Worm (Caenorhabditis elegans) whole organism, young adult: ENCODE data around the gene npr-18.

Source experiments
- B0019.2 ChIP-seq: fragments of 200-800 bp; sonication (Bioruptor generic); conservative IDR thresholded peaks from 2 replicates; pipeline ENCODE4 v1.3.6; 2022; ENCODE audit warnings: missing genetic modification reagents, missing genetic modification characterization, missing compliant biosample characterization
- B0261.1 ChIP-seq: sonication (generic microtip); optimal IDR thresholded peaks from 2 replicates; lab custom pipeline; 2016; ENCODE audit warnings: mild to moderate bottlenecking, missing genetic modification characterization, moderate library complexity, missing compliant biosample characterization
- B0336.3 ChIP-seq: fragments of 200-800 bp; sonication (Bioruptor generic); IDR thresholded peaks from 2 replicates; pipeline ENCODE4 v1.3.6; 2022; ENCODE audit warnings: missing genetic modification characterization, missing compliant biosample characterization
- C06A6.2 ChIP-seq: fragments of 200-800 bp; sonication (Bioruptor generic); conservative IDR thresholded peaks from 2 replicates; pipeline ENCODE4 v1.3.6; 2022; ENCODE audit warnings: missing genetic modification characterization, missing compliant biosample characterization
- F10E7.11 ChIP-seq: sonication (generic microtip); optimal IDR thresholded peaks from 2 replicates; lab custom pipeline; 2017; ENCODE audit warnings: mild to moderate bottlenecking, missing genetic modification characterization, moderate library complexity, missing compliant biosample characterization
- F22D6.2 ChIP-seq: sonication (generic microtip); optimal IDR thresholded peaks from 2 replicates; lab custom pipeline; 2016; ENCODE audit warnings: mild to moderate bottlenecking, missing genetic modification characterization, missing compliant biosample characterization
- F23B12.7 ChIP-seq: sonication (generic microtip); optimal IDR thresholded peaks from 2 replicates; lab custom pipeline; 2017; ENCODE audit warnings: missing genetic modification characterization, mild to moderate bottlenecking, missing compliant biosample characterization, antibody characterized with exemption, moderate library complexity; ENCODE audit not compliant: insufficient read depth
- F57C9.4 ChIP-seq: sonication (generic microtip); optimal IDR thresholded peaks from 2 replicates; lab custom pipeline; 2017; ENCODE audit warnings: mild to moderate bottlenecking, missing genetic modification characterization, missing compliant biosample characterization
- K12H6.12 ChIP-seq: fragments of 200-800 bp; sonication (Bioruptor generic); optimal IDR thresholded peaks from 2 replicates; lab custom pipeline; 2018; ENCODE audit warnings: mild to moderate bottlenecking, missing genetic modification characterization, missing compliant biosample characterization
- Y53G8AR.9 ChIP-seq: fragments of 200-800 bp; sonication (Bioruptor generic); conservative IDR thresholded peaks from 2 replicates; pipeline ENCODE4 v1.3.6; 2022; ENCODE audit warnings: missing genetic modification reagents, missing genetic modification characterization, missing compliant biosample characterization
- Y56A3A.18 ChIP-seq: fragments of 200-800 bp; sonication (Bioruptor generic); IDR thresholded peaks from 2 replicates; pipeline ENCODE4 v1.3.6; 2022; ENCODE audit warnings: missing genetic modification reagents, missing genetic modification characterization, missing compliant biosample characterization
- Y67H2A.10 ChIP-seq: fragments of 200-800 bp; sonication (Bioruptor generic); conservative IDR thresholded peaks from 2 replicates; pipeline ENCODE4 v1.3.6; 2022; ENCODE audit warnings: missing genetic modification reagents, missing genetic modification characterization, missing compliant biosample characterization
- Y79H2A.3 ChIP-seq: fragments of 200-800 bp; sonication (Bioruptor generic); conservative IDR thresholded peaks from 2 replicates; pipeline ENCODE4 v1.3.6; 2022; ENCODE audit warnings: missing genetic modification reagents, missing genetic modification characterization, missing compliant biosample characterization
- aptf-2 ChIP-seq: fragments of 200-800 bp; sonication (Bioruptor generic); conservative IDR thresholded peaks from 2 replicates; pipeline ENCODE4 v1.3.6; 2022; ENCODE audit warnings: missing genetic modification reagents, missing genetic modification characterization, missing compliant biosample characterization
- atf-7 ChIP-seq: sonication (generic microtip); optimal IDR thresholded peaks from 2 replicates; lab custom pipeline; 2017; ENCODE audit warnings: mild to moderate bottlenecking, missing genetic modification characterization, missing compliant biosample characterization
- attf-5 ChIP-seq: fragments of 200-800 bp; sonication (Bioruptor generic); optimal IDR thresholded peaks from 2 replicates; lab custom pipeline; 2018; ENCODE audit warnings: mild to moderate bottlenecking, missing genetic modification characterization, missing compliant biosample characterization
- bed-1 ChIP-seq: fragments of 200-800 bp; sonication (Bioruptor generic); IDR thresholded peaks from 2 replicates; pipeline ENCODE4 v1.3.6; 2022; ENCODE audit warnings: missing genetic modification reagents, missing genetic modification characterization, missing compliant biosample characterization
- ceh-100 ChIP-seq: fragments of 200-800 bp; sonication (Bioruptor generic); IDR thresholded peaks from 2 replicates; pipeline ENCODE4 v1.3.6; 2022; ENCODE audit warnings: missing genetic modification reagents, missing genetic modification characterization, missing compliant biosample characterization
- ceh-40 ChIP-seq: fragments of 200-800 bp; sonication (Bioruptor generic); IDR thresholded peaks from 2 replicates; pipeline ENCODE4 v1.3.6; 2022; ENCODE audit warnings: missing genetic modification characterization, missing compliant biosample characterization
- die-1 ChIP-seq: sonication (generic microtip); optimal IDR thresholded peaks from 2 replicates; lab custom pipeline; 2016; ENCODE audit warnings: missing genotype, mild to moderate bottlenecking, missing genetic modification characterization, missing compliant biosample characterization
- dpl-1 ChIP-seq: fragments of 150-350 bp; optimal IDR thresholded peaks from 2 replicates; lab custom pipeline; 2014; ENCODE audit warnings: missing biosample characterization, missing genetic modification reagents, missing genetic modification characterization
- gei-17 ChIP-seq: fragments of 200-800 bp; sonication (Bioruptor generic); optimal IDR thresholded peaks from 2 replicates; lab custom pipeline; 2018; ENCODE audit warnings: mild to moderate bottlenecking, missing genetic modification characterization, missing compliant biosample characterization
- hsf-1 ChIP-seq: fragments of 200-800 bp; sonication (Bioruptor generic); IDR thresholded peaks from 2 replicates; pipeline ENCODE4 v1.3.6; 2022; ENCODE audit warnings: missing genetic modification reagents, missing genetic modification characterization, missing compliant biosample characterization
- lag-1 ChIP-seq: fragments of 200-800 bp; sonication (Bioruptor generic); IDR thresholded peaks from 2 replicates; pipeline ENCODE4 v1.3.6; 2022; ENCODE audit warnings: missing genetic modification reagents, missing genetic modification characterization, missing compliant biosample characterization
- let-526 ChIP-seq: fragments of 200-800 bp; sonication (Bioruptor generic); IDR thresholded peaks from 2 replicates; pipeline ENCODE4 v1.3.6; 2022; ENCODE audit warnings: missing genetic modification reagents, missing genetic modification characterization, missing compliant biosample characterization
- let-607 ChIP-seq, 2 experiments: fragments of 200-800 bp in 1 of 2; sonication (Bioruptor generic) in 1 of 2; sonication (generic microtip) in 1 of 2; optimal IDR thresholded peaks; 2 replicates each; lab custom pipeline; 2016 to 2018; ENCODE audit warnings: mild to moderate bottlenecking in 2 of 2, missing compliant biosample characterization in 2 of 2, missing genetic modification characterization in 2 of 2, moderate library complexity in 2 of 2, missing genotype in 1 of 2
- lin-26 ChIP-seq: fragments of 200-800 bp; sonication (Bioruptor generic); IDR thresholded peaks from 2 replicates; pipeline ENCODE4 v1.3.6; 2022; ENCODE audit warnings: missing genetic modification reagents, missing genetic modification characterization, missing compliant biosample characterization
- lin-54 ChIP-seq: fragments of 200-800 bp; sonication (Bioruptor generic); optimal IDR thresholded peaks from 2 replicates; lab custom pipeline; 2018; ENCODE audit warnings: mild to moderate bottlenecking, missing genetic modification characterization, missing compliant biosample characterization
- madf-10 ChIP-seq: sonication (generic microtip); optimal IDR thresholded peaks from 2 replicates; lab custom pipeline; 2016; ENCODE audit warnings: mild to moderate bottlenecking, missing genetic modification characterization, missing compliant biosample characterization
- madf-6 ChIP-seq: fragments of 200-800 bp; sonication (Bioruptor generic); IDR thresholded peaks from 2 replicates; pipeline ENCODE4 v1.3.6; 2022; ENCODE audit warnings: missing genetic modification reagents, missing genetic modification characterization, missing compliant biosample characterization
- madf-8 ChIP-seq: fragments of 200-800 bp; sonication (Bioruptor generic); conservative IDR thresholded peaks from 2 replicates; pipeline ENCODE4 v1.3.6; 2022; ENCODE audit warnings: missing genetic modification reagents, missing genetic modification characterization, missing compliant biosample characterization
- mcd-1 ChIP-seq: fragments of 200-800 bp; sonication (Bioruptor generic); IDR thresholded peaks from 2 replicates; pipeline ENCODE4 v1.3.6; 2022; ENCODE audit warnings: missing genetic modification reagents, missing genetic modification characterization, missing compliant biosample characterization
- mel-28 ChIP-seq: sonication (generic microtip); optimal IDR thresholded peaks from 2 replicates; lab custom pipeline; 2016; ENCODE audit warnings: borderline replicate concordance, mild to moderate bottlenecking, missing genetic modification characterization, missing compliant biosample characterization
- nfyb-1 ChIP-seq: fragments of 200-800 bp; sonication (Bioruptor generic); IDR thresholded peaks from 2 replicates; pipeline ENCODE4 v1.3.6; 2022; ENCODE audit warnings: missing genetic modification reagents, missing genetic modification characterization, missing compliant biosample characterization
- pbrm-1 ChIP-seq: fragments of 200-800 bp; sonication (Bioruptor generic); IDR thresholded peaks from 2 replicates; pipeline ENCODE4 v1.3.6; 2022; ENCODE audit warnings: missing genetic modification reagents, missing genetic modification characterization, missing compliant biosample characterization
- rcor-1 ChIP-seq: fragments of 200-800 bp; sonication (Bioruptor generic); IDR thresholded peaks from 2 replicates; pipeline ENCODE4 v1.3.6; 2022; ENCODE audit warnings: missing genetic modification reagents, missing genetic modification characterization, missing compliant biosample characterization
- rec-8 ChIP-seq, 2 experiments: sonication (generic microtip); optimal IDR thresholded peaks; 2 replicates each; lab custom pipeline; 2016; ENCODE audit warnings: mild to moderate bottlenecking in 2 of 2, missing genetic modification characterization in 2 of 2, missing genetic modification reagents in 2 of 2, missing genotype in 2 of 2, missing biosample characterization in 1 of 2, missing compliant biosample characterization in 1 of 2, moderate library complexity in 1 of 2
- repo-1 ChIP-seq: sonication (generic microtip); optimal IDR thresholded peaks from 2 replicates; lab custom pipeline; 2017; ENCODE audit warnings: mild to moderate bottlenecking, missing genetic modification characterization, missing compliant biosample characterization
- sdz-38 ChIP-seq: sonication (generic microtip); optimal IDR thresholded peaks from 2 replicates; lab custom pipeline; 2016; ENCODE audit warnings: missing genotype, missing genetic modification characterization, missing compliant biosample characterization
- sea-2 ChIP-seq: fragments of 200-800 bp; sonication (Bioruptor generic); IDR thresholded peaks from 2 replicates; pipeline ENCODE4 v1.3.6; 2022; ENCODE audit warnings: missing genetic modification characterization, missing compliant biosample characterization
- somi-1 ChIP-seq: fragments of 200-800 bp; sonication (Bioruptor generic); optimal IDR thresholded peaks from 2 replicates; lab custom pipeline; 2018; ENCODE audit warnings: mild to moderate bottlenecking, missing genetic modification characterization, missing compliant biosample characterization
- sptf-2 ChIP-seq: fragments of 200-800 bp; sonication (Bioruptor generic); optimal IDR thresholded peaks from 2 replicates; lab custom pipeline; 2018; ENCODE audit warnings: mild to moderate bottlenecking, missing genetic modification characterization, missing compliant biosample characterization
- ztf-22 ChIP-seq: fragments of 200-800 bp; sonication (Bioruptor generic); optimal IDR thresholded peaks from 2 replicates; lab custom pipeline; 2018; ENCODE audit warnings: mild to moderate bottlenecking, missing genetic modification characterization, moderate library complexity, missing compliant biosample characterization
- ztf-25 ChIP-seq: fragments of 200-800 bp; sonication (Bioruptor generic); IDR thresholded peaks from 2 replicates; pipeline ENCODE4 v1.3.6; 2022; ENCODE audit warnings: missing genetic modification reagents, missing genetic modification characterization, missing compliant biosample characterization
- ztf-26 ChIP-seq: sonication (generic microtip); optimal IDR thresholded peaks from 2 replicates; lab custom pipeline; 2017; ENCODE audit warnings: missing genetic modification characterization, missing compliant biosample characterization
- ztf-3 ChIP-seq: fragments of 200-800 bp; sonication (Bioruptor generic); optimal IDR thresholded peaks from 2 replicates; lab custom pipeline; 2018; ENCODE audit warnings: mild to moderate bottlenecking, missing genetic modification characterization, missing compliant biosample characterization
- ztf-6 ChIP-seq: fragments of 200-800 bp; sonication (Bioruptor generic); IDR thresholded peaks from 2 replicates; pipeline ENCODE4 v1.3.6; 2022; ENCODE audit warnings: missing genetic modification reagents, missing genetic modification characterization, missing compliant biosample characterization

npr-18 gene

ce11 chrX:9742058-9742457, 51.5 kb downstream of the npr-18 start:
- TF ChIP-seq dpl-1 (GFP tag; lab: Kevin White, UChicago): no peak

ce11 chrX:9743513-9743914, 53.0 kb downstream of the npr-18 start:
- TF ChIP-seq ztf-22 (GFP tag; lab: Kevin White, UChicago): peak; percentile 96
- peak; percentile 87 for TF ChIP-seq attf-5 (GFP tag; lab: Kevin White, UChicago)
- 0 out of 2 replicates have a peak, but pooled peaks have one; percentile 68 for TF ChIP-seq hsf-1 (GFP tag; lab: Robert Waterston, UW)
- peak; percentile 95 for TF ChIP-seq rcor-1 (GFP tag; lab: Robert Waterston, UW)
- peak; percentile 94 for TF ChIP-seq F23B12.7 (tag; lab: Kevin White, UChicago)
- TF ChIP-seq B0336.3: peak; percentile 90
- peak; percentile 95 to 98 for TF ChIP-seq rec-8 (tag; optimal IDR thresholded peaks at IDR 0.05; lab: Kevin White, UChicago)
- peak; percentile 95 for TF ChIP-seq repo-1
- TF ChIP-seq nfyb-1 (GFP tag; lab: Robert Waterston, UW): peak; percentile 97
- peak; percentile 84 for TF ChIP-seq mcd-1 (GFP tag; lab: Robert Waterston, UW)
- TF ChIP-seq ceh-100 (GFP tag; lab: Robert Waterston, UW): peak; percentile 80
- peak; percentile 97 for TF ChIP-seq ztf-25 (GFP tag; lab: Robert Waterston, UW)
- TF ChIP-seq Y79H2A.3 (GFP tag; lab: Robert Waterston, UW): peak; percentile 85
- TF ChIP-seq somi-1 (GFP tag; lab: Kevin White, UChicago): peak; percentile 91
- TF ChIP-seq madf-6 (GFP tag; lab: Robert Waterston, UW): peak; percentile 80
- TF ChIP-seq F10E7.11 (tag; lab: Kevin White, UChicago): peak; percentile 93
- peak; percentile 80 for TF ChIP-seq aptf-2
- TF ChIP-seq madf-10: peak; percentile 93
- peak; percentile 86 for TF ChIP-seq K12H6.12 (tag; lab: Kevin White, UChicago)
- TF ChIP-seq ztf-3: peak; percentile 55
- peak; percentile 87 for TF ChIP-seq Y53G8AR.9
- TF ChIP-seq F57C9.4 (tag; lab: Kevin White, UChicago): peak; percentile 94
- TF ChIP-seq ztf-26 (tag; lab: Kevin White, UChicago): peak; percentile 95
- peak; percentile 82 for TF ChIP-seq mel-28
- peak; percentile 74 for TF ChIP-seq sdz-38 (tag; lab: Kevin White, UChicago)
- TF ChIP-seq B0019.2 (GFP tag; lab: Robert Waterston, UW): peak; percentile 39; the same call in 1 of the 2 replicates
- TF ChIP-seq pbrm-1 (GFP tag; lab: Robert Waterston, UW): peak; percentile 97
- peak; percentile 98 for TF ChIP-seq die-1 (tag; lab: Kevin White, UChicago)
- peak; percentile 92 for TF ChIP-seq sea-2 (GFP tag; lab: Robert Waterston, UW)
- TF ChIP-seq sptf-2 (GFP tag; lab: Kevin White, UChicago): peak; percentile 98
- TF ChIP-seq lin-26 (GFP tag; lab: Robert Waterston, UW): peak; percentile 99
- peak; percentile 33; the same call in 1 of the 2 replicates for TF ChIP-seq madf-8 (GFP tag; lab: Robert Waterston, UW)
- TF ChIP-seq gei-17 (GFP tag; lab: Kevin White, UChicago): peak; percentile 89
- TF ChIP-seq ceh-40 (GFP tag; lab: Robert Waterston, UW): peak; percentile 89
- peak; percentile 87 for TF ChIP-seq C06A6.2 (GFP tag; lab: Robert Waterston, UW)
- peak; percentile 79 for TF ChIP-seq lin-54 (GFP tag; lab: Kevin White, UChicago)
- peak; percentile 97 for TF ChIP-seq Y56A3A.18
- TF ChIP-seq bed-1 (GFP tag; lab: Robert Waterston, UW): peak; percentile 96
- peak; percentile 100 for TF ChIP-seq B0261.1 (tag; lab: Kevin White, UChicago)
- TF ChIP-seq lag-1 (GFP tag; lab: Robert Waterston, UW): peak; percentile 93
- TF ChIP-seq let-607 (tag; optimal IDR thresholded peaks at IDR 0.05; lab: Kevin White, UChicago): peak; percentile 73 to 87
- peak; percentile 92 for TF ChIP-seq let-526 (GFP tag; lab: Robert Waterston, UW)
- peak; percentile 80; the same call in 1 of the 2 replicates for TF ChIP-seq Y67H2A.10 (GFP tag; lab: Robert Waterston, UW)
- TF ChIP-seq atf-7 (tag; lab: Kevin White, UChicago): peak; percentile 87
- peak; percentile 57 for TF ChIP-seq F22D6.2 (tag; lab: Kevin White, UChicago)
- TF ChIP-seq ztf-6 (GFP tag; lab: Robert Waterston, UW): peak; percentile 87
